Fruit fly (Drosophila melanogaster) Kc167 (cell line): Measurements from ENCODE around the gene Rab30.

Experiments used
- Sin3A ChIP-seq: fragments of >200 bp; optimal IDR thresholded peaks from 2 replicates; lab custom pipeline; 2018; ENCODE audit warnings: missing external identifiers
- h ChIP-seq: fragments of >200 bp; optimal IDR thresholded peaks from 3 replicates; lab custom pipeline; 2018; ENCODE audit warnings: missing external identifiers
- insv ChIP-seq: fragments of >200 bp; optimal IDR thresholded peaks from 3 replicates; lab custom pipeline; 2018; ENCODE audit warnings: missing external identifiers
- psq ChIP-seq: fragments of >200 bp; optimal IDR thresholded peaks from 2 replicates; lab custom pipeline; 2017; ENCODE audit warnings: missing external identifiers
- ttk ChIP-seq: sonication (Bioruptor generic); optimal IDR thresholded peaks from 2 replicates; lab custom pipeline; 2017; ENCODE audit warnings: missing external identifiers

- no peak for TF ChIP-seq h (lab: Kevin White, UChicago)
- no peak for TF ChIP-seq ttk (lab: Kevin White, UChicago)
- TF ChIP-seq insv (lab: Kevin White, UChicago): no peak
- no peak for TF ChIP-seq Sin3A (lab: Kevin White, UChicago)
- TF ChIP-seq psq (lab: Kevin White, UChicago): no peak
These were observed 9.9 kb upstream of the Rab30 start for dm6 chr2L:7042150-7042811.
